Worm (Caenorhabditis elegans) whole organism, L4/young adult: ENCODE measurements around the gene C03B8.3.

Source experiments
- W03F9.2 ChIP-seq: fragments of 150-350 bp; optimal IDR thresholded peaks from 2 replicates; lab custom pipeline; 2014; ENCODE audit warnings: missing biosample characterization, missing genetic modification characterization
- dao-5 ChIP-seq: sonication (generic microtip); optimal IDR thresholded peaks from 2 replicates; lab custom pipeline; 2016; ENCODE audit warnings: missing genotype, missing genetic modification characterization, moderate library complexity, missing compliant biosample characterization
- him-1 ChIP-seq: sonication (generic microtip); optimal IDR thresholded peaks from 2 replicates; lab custom pipeline; 2016; ENCODE audit warnings: missing genotype, missing genetic modification reagents, missing genetic modification characterization, missing compliant biosample characterization

DNA sequence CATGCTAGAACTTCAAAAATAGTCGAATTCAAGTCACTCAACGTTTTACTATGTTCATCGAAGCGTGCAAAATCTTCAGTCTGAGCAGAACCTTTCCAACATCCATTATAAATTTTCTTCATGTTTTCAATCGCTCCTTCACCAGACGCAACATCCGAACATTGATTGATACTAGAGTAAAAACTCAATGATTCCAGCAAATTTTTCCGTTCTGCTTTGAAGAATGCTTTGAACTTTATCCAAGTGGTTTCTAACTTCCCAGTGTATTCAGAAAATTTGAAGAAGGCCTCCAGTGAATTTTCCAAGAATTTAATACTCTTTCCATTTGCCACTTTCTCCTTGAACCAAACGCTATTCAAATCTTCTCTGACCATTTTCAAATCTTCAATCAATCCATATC is 19.8 kb upstream of the C03B8.3 start:
- TF ChIP-seq him-1 (tag; lab: Kevin White, UChicago): no peak
- no peak for TF ChIP-seq W03F9.2
- no peak for TF ChIP-seq dao-5 (tag; lab: Kevin White, UChicago)
